Fruit fly (Drosophila melanogaster) whole organism, embryonic: ENCODE measurements around the gene p23.

Experiments used
- Antp ChIP-seq: fragments of 200-800 bp; sonication (Bioruptor generic); optimal IDR thresholded peaks from 3 replicates; lab custom pipeline; 2016; ENCODE audit warnings: missing biosample characterization, missing genetic modification characterization
- CG11085 ChIP-seq: fragments of 200-800 bp; sonication (Bioruptor generic); IDR thresholded peaks from 2 replicates; pipeline ENCODE4 v1.3.6; 2022; ENCODE audit warnings: missing biosample characterization, missing genetic modification characterization
- CG11504 ChIP-seq: fragments of 200-800 bp; sonication (Bioruptor generic); optimal IDR thresholded peaks from 3 replicates; lab custom pipeline; 2019; ENCODE audit warnings: missing biosample characterization, mild to moderate bottlenecking, missing genetic modification characterization, moderate library complexity
- CG12071 ChIP-seq: fragments of 200-800 bp; sonication (Bioruptor generic); optimal IDR thresholded peaks from 3 replicates; lab custom pipeline; 2018; ENCODE audit warnings: missing biosample characterization, mild to moderate bottlenecking, missing genetic modification characterization
- CG13296 ChIP-seq: fragments of 200-800 bp; sonication (Bioruptor generic); optimal IDR thresholded peaks from 3 replicates; lab custom pipeline; 2018; ENCODE audit warnings: missing biosample characterization, mild to moderate bottlenecking, missing genetic modification characterization
- CG15479 ChIP-seq: fragments of 200-800 bp; sonication (Bioruptor generic); optimal IDR thresholded peaks from 3 replicates; lab custom pipeline; 2019; ENCODE audit warnings: missing biosample characterization, mild to moderate bottlenecking, missing genetic modification characterization, moderate library complexity
- CG18599 ChIP-seq: fragments of 200-800 bp; sonication (Bioruptor generic); optimal IDR thresholded peaks from 3 replicates; lab custom pipeline; 2017; ENCODE audit warnings: missing biosample characterization, missing genetic modification characterization, mild to moderate bottlenecking, moderate library complexity, missing genetic modification reagents
- CG30403 ChIP-seq: fragments of 200-800 bp; sonication (Bioruptor generic); optimal IDR thresholded peaks from 3 replicates; lab custom pipeline; 2016; ENCODE audit warnings: missing biosample characterization, missing genetic modification characterization
- CG33213 ChIP-seq: fragments of 200-800 bp; sonication (Bioruptor generic); optimal IDR thresholded peaks from 3 replicates; lab custom pipeline; 2016; ENCODE audit warnings: missing biosample characterization, missing genetic modification characterization
- CG43689 ChIP-seq: fragments of 200-800 bp; sonication (Bioruptor generic); IDR thresholded peaks from 2 replicates; pipeline ENCODE4 v1.3.6; 2022; ENCODE audit warnings: missing biosample characterization, missing genetic modification characterization
- CG4404 ChIP-seq: fragments of 200-800 bp; sonication (Bioruptor generic); IDR thresholded peaks from 2 replicates; pipeline ENCODE4 v1.3.6; 2022; ENCODE audit warnings: missing biosample characterization, missing genetic modification characterization
- CG4854 ChIP-seq: fragments of 200-800 bp; sonication (Bioruptor generic); optimal IDR thresholded peaks from 2 replicates; lab custom pipeline; 2016; ENCODE audit warnings: missing biosample characterization, missing genetic modification characterization, inconsistent platforms
- CG7745 ChIP-seq: fragments of 200-800 bp; sonication (Bioruptor generic); optimal IDR thresholded peaks from 2 replicates; lab custom pipeline; 2018; ENCODE audit warnings: missing biosample characterization, mild to moderate bottlenecking, missing genetic modification characterization, moderate library complexity
- CG8359 ChIP-seq: fragments of 200-800 bp; sonication (Bioruptor generic); optimal IDR thresholded peaks from 2 replicates; lab custom pipeline; 2017; ENCODE audit warnings: missing biosample characterization, mild to moderate bottlenecking, missing genetic modification characterization, borderline replicate concordance
- CHES-1-like ChIP-seq: fragments of 200-800 bp; sonication (Bioruptor generic); optimal IDR thresholded peaks from 2 replicates; lab custom pipeline; 2016; ENCODE audit warnings: missing biosample characterization, missing genetic modification characterization
- Camta ChIP-seq: fragments of 200-800 bp; sonication (Bioruptor generic); optimal IDR thresholded peaks from 2 replicates; lab custom pipeline; 2016; ENCODE audit warnings: missing biosample characterization, missing genetic modification characterization
- GATAe ChIP-seq: fragments of 200-800 bp; sonication (Bioruptor generic); conservative IDR thresholded peaks from 2 replicates; pipeline ENCODE4 v1.3.6; 2022; ENCODE audit warnings: missing biosample characterization, missing genetic modification characterization
- Hand ChIP-seq: fragments of 200-800 bp; sonication (Bioruptor generic); optimal IDR thresholded peaks from 2 replicates; lab custom pipeline; 2017; ENCODE audit warnings: mild to moderate bottlenecking, missing biosample characterization, missing genetic modification reagents, missing genetic modification characterization
- Hmr ChIP-seq: fragments of 200-800 bp; sonication (Bioruptor generic); optimal IDR thresholded peaks from 3 replicates; lab custom pipeline; 2017; ENCODE audit warnings: mild to moderate bottlenecking, missing biosample characterization, missing genetic modification reagents, missing genetic modification characterization
- Hmx ChIP-seq: fragments of 200-800 bp; sonication (Bioruptor generic); optimal IDR thresholded peaks from 2 replicates; lab custom pipeline; 2016; ENCODE audit warnings: missing biosample characterization, missing genetic modification characterization
- Mad ChIP-seq: fragments of 200-800 bp; sonication (Bioruptor generic); optimal IDR thresholded peaks from 2 replicates; lab custom pipeline; 2016; ENCODE audit warnings: missing biosample characterization, missing genetic modification characterization
- Max ChIP-seq: fragments of 200-800 bp; sonication (Bioruptor generic); optimal IDR thresholded peaks from 2 replicates; lab custom pipeline; 2016; ENCODE audit warnings: missing biosample characterization, mild to moderate bottlenecking, missing genetic modification characterization
- Mrtf ChIP-seq: fragments of 200-800 bp; sonication (Bioruptor generic); IDR thresholded peaks from 3 replicates; pipeline ENCODE4 v1.3.6; 2022; ENCODE audit warnings: missing biosample characterization, missing genetic modification characterization
- NC2α ChIP-seq: fragments of 200-800 bp; sonication (Bioruptor generic); optimal IDR thresholded peaks from 2 replicates; lab custom pipeline; 2016; ENCODE audit warnings: missing biosample characterization, missing genetic modification characterization
- Neu2 ChIP-seq: fragments of 200-800 bp; sonication (Bioruptor generic); optimal IDR thresholded peaks from 3 replicates; lab custom pipeline; 2016; ENCODE audit warnings: missing biosample characterization, missing genetic modification characterization, borderline replicate concordance
- Oli ChIP-seq: fragments of 200-800 bp; sonication (Bioruptor generic); optimal IDR thresholded peaks from 2 replicates; lab custom pipeline; 2018; ENCODE audit warnings: missing biosample characterization, mild to moderate bottlenecking, missing genetic modification characterization, moderate library complexity
- Xrp1 ChIP-seq: fragments of 200-800 bp; sonication (Bioruptor generic); IDR thresholded peaks from 2 replicates; pipeline ENCODE4 v1.3.6; 2022; ENCODE audit warnings: missing biosample characterization, missing genetic modification characterization
- ab ChIP-seq: fragments of 200-800 bp; sonication (Bioruptor generic); optimal IDR thresholded peaks from 2 replicates; lab custom pipeline; 2016; ENCODE audit warnings: missing biosample characterization, missing genetic modification characterization
- bab2 ChIP-seq: fragments of 200-800 bp; sonication (Bioruptor generic); optimal IDR thresholded peaks from 2 replicates; lab custom pipeline; 2016; ENCODE audit warnings: missing biosample characterization, missing genetic modification characterization
- da ChIP-seq: fragments of 200-800 bp; sonication (Bioruptor generic); optimal IDR thresholded peaks from 2 replicates; lab custom pipeline; 2016; ENCODE audit warnings: missing biosample characterization, missing genetic modification characterization
- en ChIP-seq: fragments of 200-800 bp; sonication (Bioruptor generic); optimal IDR thresholded peaks from 2 replicates; lab custom pipeline; 2016; ENCODE audit warnings: missing biosample characterization, missing genetic modification characterization
- exex ChIP-seq: fragments of 200-800 bp; sonication (Bioruptor generic); optimal IDR thresholded peaks from 4 replicates; lab custom pipeline; 2018; ENCODE audit warnings: missing biosample characterization, mild to moderate bottlenecking, missing genetic modification characterization, moderate library complexity
- gem ChIP-seq: fragments of 200-800 bp; sonication (Bioruptor generic); optimal IDR thresholded peaks from 2 replicates; lab custom pipeline; 2019; ENCODE audit warnings: missing biosample characterization, mild to moderate bottlenecking, missing genetic modification characterization, moderate library complexity
- gfzf ChIP-seq: fragments of 200-800 bp; sonication (Bioruptor generic); optimal IDR thresholded peaks from 2 replicates; lab custom pipeline; 2016; ENCODE audit warnings: missing biosample characterization, mild to moderate bottlenecking, missing genetic modification characterization, moderate library complexity
- h ChIP-seq: fragments of >200 bp; optimal IDR thresholded peaks from 2 replicates; lab custom pipeline; 2017
- hbn ChIP-seq: fragments of 200-800 bp; sonication (Bioruptor generic); IDR thresholded peaks from 2 replicates; pipeline ENCODE4 v1.3.6; 2022; ENCODE audit warnings: missing biosample characterization, missing genetic modification characterization; ENCODE audit not compliant: partially characterized antibody
- lab ChIP-seq: fragments of 200-800 bp; sonication (Bioruptor generic); optimal IDR thresholded peaks from 3 replicates; lab custom pipeline; 2017; ENCODE audit warnings: missing biosample characterization, missing genetic modification characterization, mild to moderate bottlenecking, moderate library complexity, missing genetic modification reagents
- lmd ChIP-seq: fragments of 200-800 bp; sonication (Bioruptor generic); IDR thresholded peaks from 2 replicates; pipeline ENCODE4 v1.3.6; 2022; ENCODE audit warnings: missing biosample characterization, missing genetic modification characterization
- mld ChIP-seq: fragments of 200-800 bp; sonication (Bioruptor generic); IDR thresholded peaks from 3 replicates; pipeline ENCODE4 v1.3.6; 2022; ENCODE audit warnings: missing biosample characterization, missing genetic modification characterization; ENCODE audit not compliant: partially characterized antibody
- pan ChIP-seq, 4 experiments: fragments of >200 bp in 3 of 4; fragments of 200-800 bp in 1 of 4; sonication (Bioruptor generic) in 1 of 4; optimal IDR thresholded peaks in 3 of 4; IDR thresholded peaks in 1 of 4; 2 replicates each; pipeline versions ENCODE4 v1.3.6 to Lab custom; 2017 to 2022; ENCODE audit warnings: missing biosample characterization in 2 of 4, missing genetic modification characterization in 2 of 4, mixed read lengths in 1 of 4
- sens ChIP-seq: fragments of 200-800 bp; sonication (Bioruptor generic); peaks from one replicate; lab custom pipeline; 2016; ENCODE audit warnings: missing biosample characterization, missing genetic modification characterization
- sna ChIP-seq: fragments of 200-800 bp; sonication (Bioruptor generic); IDR thresholded peaks from 2 replicates; pipeline ENCODE4 v1.3.6; 2022; ENCODE audit warnings: missing biosample characterization, missing genetic modification characterization; ENCODE audit not compliant: partially characterized antibody
- so ChIP-seq: fragments of 200-800 bp; sonication (Bioruptor generic); IDR thresholded peaks from 3 replicates; pipeline ENCODE4 v1.3.6; 2022; ENCODE audit warnings: missing biosample characterization, missing genetic modification characterization
- stwl ChIP-seq: fragments of 200-800 bp; sonication (Bioruptor generic); optimal IDR thresholded peaks from 3 replicates; lab custom pipeline; 2018; ENCODE audit warnings: missing biosample characterization, mild to moderate bottlenecking, missing genetic modification characterization, moderate library complexity
- tgo ChIP-seq: fragments of 200-800 bp; sonication (Bioruptor generic); IDR thresholded peaks from 3 replicates; pipeline ENCODE4 v1.3.6; 2022; ENCODE audit warnings: missing biosample characterization, missing genetic modification characterization
- trem ChIP-seq: fragments of 200-800 bp; optimal IDR thresholded peaks from 3 replicates; lab custom pipeline; 2019; ENCODE audit warnings: missing biosample characterization, mild to moderate bottlenecking, missing genetic modification characterization, moderate library complexity
- tup ChIP-seq: fragments of 200-800 bp; sonication (Bioruptor generic); optimal IDR thresholded peaks from 2 replicates; lab custom pipeline; 2016; ENCODE audit warnings: missing biosample characterization, mild to moderate bottlenecking, missing genetic modification characterization, moderate library complexity
- tx ChIP-seq: fragments of 200-800 bp; sonication (Bioruptor generic); optimal IDR thresholded peaks from 2 replicates; lab custom pipeline; 2016; ENCODE audit warnings: missing biosample characterization, missing genetic modification characterization
- vfl ChIP-seq: fragments of 200-800 bp; sonication (Bioruptor generic); optimal IDR thresholded peaks from 2 replicates; lab custom pipeline; 2016; ENCODE audit warnings: missing biosample characterization, missing genetic modification characterization
- wek ChIP-seq: fragments of 200-800 bp; sonication (Bioruptor generic); optimal IDR thresholded peaks from 3 replicates; lab custom pipeline; 2018; ENCODE audit warnings: missing biosample characterization, mild to moderate bottlenecking, missing genetic modification characterization, moderate library complexity
- zf30C ChIP-seq: fragments of 200-800 bp; sonication (Bioruptor generic); optimal IDR thresholded peaks from 3 replicates; lab custom pipeline; 2018; ENCODE audit warnings: missing biosample characterization, mild to moderate bottlenecking, missing genetic modification characterization

p23 gene

DNA sequence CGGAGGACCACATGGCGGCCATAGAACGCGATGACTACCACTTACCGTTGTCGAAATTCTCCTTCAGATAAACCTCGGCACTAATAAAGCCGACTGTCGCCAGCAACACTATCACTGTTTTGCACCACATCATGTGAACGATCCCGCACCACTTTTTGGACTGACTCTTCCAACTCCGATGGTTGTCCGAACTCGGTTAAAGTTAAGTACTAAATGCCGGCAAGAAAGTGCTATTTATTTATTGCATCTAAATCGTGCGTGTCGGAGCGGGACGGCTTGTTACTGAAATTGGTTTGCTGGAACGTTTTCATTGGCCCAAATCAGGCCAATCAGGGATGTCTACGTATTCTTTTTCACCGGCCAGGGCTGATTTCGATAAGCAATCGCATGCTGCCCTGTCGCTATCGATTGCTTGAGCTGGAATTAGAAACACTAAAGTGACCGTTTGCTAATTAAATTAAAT is 47.1 kb upstream of the p23 start, which contains the start of gene Calr (continued):
- TF ChIP-seq Xrp1 (GFP tag; lab: Robert Waterston, UW), result no peak
- peak; percentile 88 for TF ChIP-seq sens (GFP tag; lab: Kevin White, UChicago)
- TF ChIP-seq mld, result no peak
- TF ChIP-seq CHES-1-like, result peak; percentile 50
- peak; percentile 97 for TF ChIP-seq stwl (tag; lab: Kevin White, UChicago)
- TF ChIP-seq Max (GFP tag; lab: Kevin White, UChicago), result peak; percentile 34
- no peak for TF ChIP-seq tx (GFP tag; lab: Kevin White, UChicago)
- peak; percentile 46 for TF ChIP-seq CG18599
- no peak for TF ChIP-seq CG11504 (tag; lab: Kevin White, UChicago)
- no peak for TF ChIP-seq en (GFP tag; lab: Kevin White, UChicago)
- no peak for TF ChIP-seq Hmx
- no peak for TF ChIP-seq CG4404 (GFP tag; lab: Robert Waterston, UW)
- TF ChIP-seq Oli (tag; lab: Kevin White, UChicago), result no peak
- peak; percentile 56 for TF ChIP-seq CG13296 (GFP tag; lab: Kevin White, UChicago)
- no peak for TF ChIP-seq tgo (GFP tag; lab: Robert Waterston, UW)
- peak; percentile 79 for TF ChIP-seq trem (tag; lab: Kevin White, UChicago)
- peak; percentile 38 for TF ChIP-seq exex (tag; lab: Kevin White, UChicago)
- peak; percentile 100 for TF ChIP-seq Neu2 (GFP tag; lab: Kevin White, UChicago)
- TF ChIP-seq CG15479 (GFP tag; lab: Kevin White, UChicago), result peak; percentile 69
- TF ChIP-seq GATAe (GFP tag; lab: Robert Waterston, UW), result no peak
- TF ChIP-seq CG4854 (GFP tag; lab: Kevin White, UChicago), result no peak
- peak; percentile 18 for TF ChIP-seq NC2α (GFP tag; lab: Kevin White, UChicago)
- TF ChIP-seq ab (GFP tag; lab: Kevin White, UChicago), result peak; percentile 53
- no peak for TF ChIP-seq pan (optimal IDR thresholded peaks at IDR 0.05; lab: Kevin White, UChicago)
- no peak for TF ChIP-seq pan (GFP tag; optimal IDR thresholded peaks at IDR 0.05 in 1 of 2, IDR thresholded peaks at IDR 0.05 in 1 of 2)
- peak; percentile 48 for TF ChIP-seq gfzf (GFP tag; lab: Kevin White, UChicago)
- TF ChIP-seq gem, result no peak
- TF ChIP-seq tup, result no peak
- TF ChIP-seq zf30C (GFP tag; lab: Kevin White, UChicago), result peak; percentile 1
- TF ChIP-seq Hand (GFP tag; lab: Kevin White, UChicago), result no peak
- peak; percentile 63 for TF ChIP-seq wek (GFP tag; lab: Kevin White, UChicago)
- peak; percentile 50 for TF ChIP-seq CG33213 (GFP tag; lab: Kevin White, UChicago)
- peak; percentile 72 for TF ChIP-seq Hmr (GFP tag; lab: Kevin White, UChicago)
- no peak for TF ChIP-seq h (lab: Kevin White, UChicago)
- TF ChIP-seq lab, result peak; percentile 71
- no peak for TF ChIP-seq hbn (GFP tag; lab: Robert Waterston, UW)
- TF ChIP-seq vfl (GFP tag; lab: Kevin White, UChicago), result no peak
- peak; percentile 92 for TF ChIP-seq CG7745 (tag; lab: Kevin White, UChicago)
- TF ChIP-seq CG43689 (GFP tag; lab: Robert Waterston, UW), result no peak
- no peak for TF ChIP-seq Camta (GFP tag; lab: Kevin White, UChicago)
- TF ChIP-seq Antp (GFP tag; lab: Kevin White, UChicago), result no peak
- no peak for TF ChIP-seq sna (GFP tag; lab: Robert Waterston, UW)
- no peak for TF ChIP-seq so (GFP tag; lab: Robert Waterston, UW)
- TF ChIP-seq CG8359, result no peak
- no peak for TF ChIP-seq CG12071 (GFP tag; lab: Kevin White, UChicago)
- TF ChIP-seq lmd (GFP tag; lab: Robert Waterston, UW), result no peak
- no peak for TF ChIP-seq CG30403
- no peak for TF ChIP-seq da (GFP tag; lab: Kevin White, UChicago)
- no peak for TF ChIP-seq Mad (GFP tag; lab: Kevin White, UChicago)
- TF ChIP-seq bab2 (GFP tag; lab: Kevin White, UChicago), result no peak
- no peak for TF ChIP-seq CG11085 (GFP tag; lab: Robert Waterston, UW)
- TF ChIP-seq Mrtf (GFP tag; lab: Robert Waterston, UW), result no peak
